Worm (Caenorhabditis elegans) whole organism, late embryonic: ENCODE data around the gene C16D9.5.

Source experiments
- K09A11.1 ChIP-seq: sonication (generic microtip); optimal IDR thresholded peaks from 2 replicates; lab custom pipeline; 2017; ENCODE audit warnings: antibody characterized with exemption, mild to moderate bottlenecking, missing genetic modification characterization, missing compliant biosample characterization; ENCODE audit not compliant: insufficient read depth
- ama-1 ChIP-seq: fragments of 150-350 bp; optimal IDR thresholded peaks from 2 replicates; lab custom pipeline; 2014
- ceh-19 ChIP-seq: fragments of 200-800 bp; sonication (Bioruptor generic); optimal IDR thresholded peaks from 2 replicates; lab custom pipeline; 2018; ENCODE audit warnings: mild to moderate bottlenecking, missing genetic modification characterization, missing compliant biosample characterization
- ceh-2 ChIP-seq: sonication (generic microtip); optimal IDR thresholded peaks from 2 replicates; lab custom pipeline; 2016; ENCODE audit warnings: missing genotype, missing genetic modification characterization, missing compliant biosample characterization
- ceh-24 ChIP-seq: sonication (generic microtip); optimal IDR thresholded peaks from 2 replicates; lab custom pipeline; 2016; ENCODE audit warnings: mild to moderate bottlenecking, missing genetic modification characterization, missing compliant biosample characterization
- ceh-48 ChIP-seq: sonication (generic microtip); optimal IDR thresholded peaks from 2 replicates; lab custom pipeline; 2016; ENCODE audit warnings: missing genetic modification characterization, inconsistent platforms, missing compliant biosample characterization
- ceh-6 ChIP-seq: fragments of 200-800 bp; sonication (Bioruptor generic); optimal IDR thresholded peaks from 2 replicates; lab custom pipeline; 2018; ENCODE audit warnings: mild to moderate bottlenecking, missing genetic modification characterization, missing compliant biosample characterization
- ceh-9 ChIP-seq: sonication (generic microtip); optimal IDR thresholded peaks from 2 replicates; lab custom pipeline; 2016; ENCODE audit warnings: mild to moderate bottlenecking, missing genetic modification characterization, inconsistent platforms, missing compliant biosample characterization
- dmd-4 ChIP-seq: sonication (generic microtip); optimal IDR thresholded peaks from 2 replicates; lab custom pipeline; 2016; ENCODE audit warnings: borderline replicate concordance, missing genetic modification characterization, missing compliant biosample characterization
- ets-4 ChIP-seq: sonication (generic microtip); optimal IDR thresholded peaks from 2 replicates; lab custom pipeline; 2016; ENCODE audit warnings: missing genetic modification characterization, missing compliant biosample characterization
- fkh-10 ChIP-seq: fragments of 150-350 bp; optimal IDR thresholded peaks from 2 replicates; lab custom pipeline; 2014; ENCODE audit warnings: missing biosample characterization, missing genetic modification reagents, missing genetic modification characterization
- pha-4 ChIP-seq: fragments of 150-350 bp; optimal IDR thresholded peaks from 2 replicates; lab custom pipeline; 2018; ENCODE audit warnings: missing biosample characterization, missing genetic modification reagents, missing genetic modification characterization
- unc-3 ChIP-seq, 2 experiments: fragments of 200-800 bp in 1 of 2; sonication (Bioruptor generic) in 1 of 2; sonication (generic microtip) in 1 of 2; conservative IDR thresholded peaks in 1 of 2; optimal IDR thresholded peaks in 1 of 2; 2 replicates each; pipeline versions ENCODE4 v1.3.6 to Lab custom; 2016 to 2022; ENCODE audit warnings: missing compliant biosample characterization in 2 of 2, missing genetic modification characterization in 2 of 2, missing genetic modification reagents in 1 of 2

- TF ChIP-seq fkh-10 (GFP tag; lab: Kevin White, UChicago) (no peak), pha-4 (tag; lab: Kevin White, UChicago) (no peak), unc-3 (GFP tag; conservative IDR thresholded peaks at IDR 0.05; lab: Robert Waterston, UW) (no peak), unc-3 (tag; optimal IDR thresholded peaks at IDR 0.05; lab: Kevin White, UChicago) (no peak), K09A11.1 (no peak), ceh-24 (no peak), ceh-6 (GFP tag; lab: Kevin White, UChicago) (no peak), dmd-4 (tag; lab: Kevin White, UChicago) (no peak), ama-1 (lab: Kevin White, UChicago) (no peak), ceh-9 (tag; lab: Kevin White, UChicago) (no peak), ceh-19 (GFP tag; lab: Kevin White, UChicago) (no peak), ets-4 (tag; lab: Kevin White, UChicago) (no peak), ceh-2 (tag; lab: Kevin White, UChicago) (no peak), ceh-48 (no peak)
Observed at ce11 chrV:8263466-8263865, 18.1 kb upstream of the C16D9.5 start, which contains the start of gene C16D9.8.
